Worm (Caenorhabditis elegans) whole organism, L3 larva: ENCODE results near the gene tag-293.

Source experiments
- daf-12 ChIP-seq: fragments of 150-350 bp; optimal IDR thresholded peaks from 2 replicates; lab custom pipeline; 2014; ENCODE audit warnings: missing biosample characterization, missing genetic modification reagents, missing genetic modification characterization
- fkh-2 ChIP-seq: fragments of 150-350 bp; optimal IDR thresholded peaks from 2 replicates; lab custom pipeline; 2014; ENCODE audit warnings: missing biosample characterization, missing genetic modification reagents, missing genetic modification characterization
- fos-1 ChIP-seq: fragments of 150-350 bp; optimal IDR thresholded peaks from 2 replicates; lab custom pipeline; 2014; ENCODE audit warnings: missing biosample characterization, missing genetic modification characterization
- nhr-11 ChIP-seq: fragments of 150-350 bp; optimal IDR thresholded peaks from 2 replicates; lab custom pipeline; 2014; ENCODE audit warnings: missing biosample characterization, missing genetic modification characterization
- nhr-28 ChIP-seq: fragments of 150-350 bp; optimal IDR thresholded peaks from 2 replicates; lab custom pipeline; 2014; ENCODE audit warnings: missing biosample characterization, missing genetic modification characterization

DNA sequence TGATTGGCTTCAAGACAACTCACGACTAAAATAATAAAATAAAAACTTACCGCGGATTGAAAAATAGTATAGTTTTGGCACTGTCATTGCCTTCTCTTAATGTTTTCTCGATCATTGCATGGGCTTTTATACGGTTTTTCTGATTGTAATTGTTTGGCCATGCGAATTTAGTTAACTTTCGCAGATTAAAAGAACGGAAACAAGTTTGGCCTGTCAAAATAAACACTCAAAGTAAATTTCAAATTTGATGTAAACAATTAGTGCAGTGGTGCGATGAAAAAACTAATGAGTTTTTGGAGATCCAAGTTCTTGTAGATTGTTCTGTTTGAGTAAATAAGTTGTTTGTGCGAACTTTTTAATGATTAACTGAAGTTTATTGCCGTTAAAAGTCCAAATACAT lies 43.8 kb upstream of the tag-293 start, which contains the start of gene gst-41:
- no peak for TF ChIP-seq nhr-11 (tag; lab: Kevin White, UChicago)
- no peak for TF ChIP-seq fos-1 (tag; lab: Kevin White, UChicago)
- TF ChIP-seq nhr-28 (tag; lab: Kevin White, UChicago) = no peak
- TF ChIP-seq daf-12 (tag; lab: Kevin White, UChicago) = no peak
- TF ChIP-seq fkh-2 (tag; lab: Kevin White, UChicago) = no peak
